Fruit fly (Drosophila melanogaster) whole organism, pupa: ENCODE measurements around the gene RasGAP1.

ENCODE experiments used
- CG14655 ChIP-seq: fragments of 200-800 bp; sonication (Bioruptor generic); optimal IDR thresholded peaks from 3 replicates; lab custom pipeline; 2017; ENCODE audit warnings: mild to moderate bottlenecking, missing biosample characterization, missing genetic modification reagents, missing genetic modification characterization
- CG32121 ChIP-seq: fragments of 200-800 bp; sonication (Bioruptor generic); IDR thresholded peaks from 2 replicates; pipeline ENCODE4 v1.3.6; 2022; ENCODE audit warnings: missing biosample characterization, missing genetic modification characterization
- CG4496 ChIP-seq: fragments of 200-800 bp; sonication (Bioruptor generic); IDR thresholded peaks from 3 replicates; pipeline ENCODE4 v1.3.6; 2022; ENCODE audit warnings: missing biosample characterization, missing genetic modification characterization
- CG9948 ChIP-seq: fragments of 200-800 bp; sonication (Bioruptor generic); optimal IDR thresholded peaks from 2 replicates; lab custom pipeline; 2018; ENCODE audit warnings: missing biosample characterization, mild to moderate bottlenecking, missing genetic modification characterization, moderate library complexity
- EcR ChIP-seq: fragments of 200-800 bp; sonication (Bioruptor generic); optimal IDR thresholded peaks from 3 replicates; lab custom pipeline; 2019; ENCODE audit warnings: missing biosample characterization, missing genetic modification characterization, mild to moderate bottlenecking, moderate library complexity, missing genetic modification reagents
- Ets98B ChIP-seq: fragments of 200-800 bp; sonication (Bioruptor generic); IDR thresholded peaks from 2 replicates; pipeline ENCODE4 v1.3.6; 2022; ENCODE audit warnings: missing biosample characterization, missing genetic modification characterization
- fd96Ca ChIP-seq: fragments of 200-800 bp; sonication (Bioruptor generic); IDR thresholded peaks from 3 replicates; pipeline ENCODE4 v1.3.6; 2022; ENCODE audit warnings: missing biosample characterization, missing genetic modification characterization
- gl ChIP-seq: fragments of 200-800 bp; sonication (Bioruptor generic); optimal IDR thresholded peaks from 2 replicates; lab custom pipeline; 2018; ENCODE audit warnings: missing biosample characterization, mild to moderate bottlenecking, missing genetic modification characterization
- rn ChIP-seq: fragments of 200-800 bp; sonication (Bioruptor generic); IDR thresholded peaks from 2 replicates; pipeline ENCODE4 v1.3.6; 2022; ENCODE audit warnings: missing biosample characterization, missing genetic modification characterization

DNA sequence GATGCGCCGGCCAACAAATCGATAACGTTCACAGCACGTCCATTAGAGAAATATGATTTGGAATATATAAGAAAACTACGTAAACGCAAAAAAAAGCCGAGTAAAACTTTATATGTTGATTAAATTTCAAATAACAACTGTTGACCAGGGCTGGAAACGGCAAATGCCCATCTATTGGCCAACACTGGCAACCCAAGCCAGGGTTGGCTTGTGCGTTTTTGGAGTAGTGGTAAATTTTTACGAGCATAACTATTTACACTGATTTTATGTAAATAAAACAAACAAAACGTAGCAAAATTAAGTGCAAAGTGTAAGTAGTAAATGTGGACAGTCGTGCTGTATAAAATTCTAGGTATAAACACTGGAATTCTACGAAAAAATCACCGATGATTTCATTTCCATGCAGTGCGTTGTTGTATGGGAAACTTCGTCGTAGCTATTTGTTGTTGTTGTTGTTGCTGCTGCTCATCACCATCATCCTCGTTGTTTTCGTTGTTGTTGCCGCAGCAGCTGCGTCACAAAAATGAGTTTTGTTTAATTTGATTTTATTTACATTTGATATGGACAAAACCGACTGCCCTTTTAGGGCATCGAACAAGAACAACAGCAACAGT lies 44.1 kb upstream of the RasGAP1 start, which contains the start of gene nudE:
- TF ChIP-seq CG4496 (GFP tag; lab: Robert Waterston, UW), result no peak; the same call in 2 of the 3 replicates
- TF ChIP-seq Ets98B, result no peak
- no peak for TF ChIP-seq gl (tag; lab: Kevin White, UChicago)
- TF ChIP-seq CG9948, result no peak
- TF ChIP-seq rn (GFP tag; lab: Robert Waterston, UW), result no peak
- no peak for TF ChIP-seq fd96Ca (GFP tag; lab: Robert Waterston, UW)
- no peak for TF ChIP-seq EcR
- TF ChIP-seq CG14655 (GFP tag; lab: Kevin White, UChicago), result no peak
- no peak for TF ChIP-seq CG32121 (GFP tag; lab: Robert Waterston, UW)
